Worm (Caenorhabditis elegans) whole organism, young adult: Measurements from ENCODE around the gene cht-2.

ENCODE experiments used
- D2030.7 ChIP-seq: fragments of 200-800 bp; sonication (Bioruptor generic); IDR thresholded peaks from 2 replicates; pipeline ENCODE4 v1.3.6; 2022; ENCODE audit warnings: missing genetic modification reagents, missing genetic modification characterization, missing compliant biosample characterization
- F10E7.11 ChIP-seq: sonication (generic microtip); optimal IDR thresholded peaks from 2 replicates; lab custom pipeline; 2017; ENCODE audit warnings: mild to moderate bottlenecking, missing genetic modification characterization, moderate library complexity, missing compliant biosample characterization
- lag-1 ChIP-seq: fragments of 200-800 bp; sonication (Bioruptor generic); IDR thresholded peaks from 2 replicates; pipeline ENCODE4 v1.3.6; 2022; ENCODE audit warnings: missing genetic modification reagents, missing genetic modification characterization, missing compliant biosample characterization
- lin-26 ChIP-seq: fragments of 200-800 bp; sonication (Bioruptor generic); IDR thresholded peaks from 2 replicates; pipeline ENCODE4 v1.3.6; 2022; ENCODE audit warnings: missing genetic modification reagents, missing genetic modification characterization, missing compliant biosample characterization
- unc-62 ChIP-seq: fragments of 150-350 bp; optimal IDR thresholded peaks from 2 replicates; lab custom pipeline; 2014; ENCODE audit warnings: missing biosample characterization, missing genetic modification reagents, missing genetic modification characterization
- xnd-1 ChIP-seq: sonication (generic microtip); optimal IDR thresholded peaks from 2 replicates; lab custom pipeline; 2016; ENCODE audit warnings: missing genotype, missing genetic modification reagents, missing genetic modification characterization, missing compliant biosample characterization
- ztf-25 ChIP-seq: fragments of 200-800 bp; sonication (Bioruptor generic); IDR thresholded peaks from 2 replicates; pipeline ENCODE4 v1.3.6; 2022; ENCODE audit warnings: missing genetic modification reagents, missing genetic modification characterization, missing compliant biosample characterization

ce11 chrII:8566039-8566438 lies 45.3 kb downstream of the cht-2 start, which contains the start of gene stc-1:
- TF ChIP-seq xnd-1 (tag; lab: Kevin White, UChicago) (no peak), lin-26 (no peak), F10E7.11 (tag; lab: Kevin White, UChicago) (no peak), ztf-25 (GFP tag; lab: Robert Waterston, UW) (no peak), unc-62 (GFP tag; lab: Kevin White, UChicago) (no peak), D2030.7 (no peak), lag-1 (GFP tag; lab: Robert Waterston, UW) (no peak)
